Worm (Caenorhabditis elegans): Measurements from ENCODE around the gene R07G3.7.

- no peak for TF ChIP-seq elt-3 (tag; optimal IDR thresholded peaks at IDR 0.05)
- no peak for TF ChIP-seq nhr-12 (tag; optimal IDR thresholded peaks at IDR 0.05)
- peak; percentile 89 for TF ChIP-seq zag-1 (tag; optimal IDR thresholded peaks at IDR 0.05)
These were observed 28.6 kb upstream of the R07G3.7 start for ce11 chrII:7642016-7642653.
